Fruit fly (Drosophila melanogaster): ENCODE measurements around the gene gzl.
A peak's percentile ranks its signal among the peaks of the same experiment; 100 is the strongest.

Gene gzl

dm6 chr3R:6427619-6428378 lies 45.1 kb downstream of the gzl start (continued):
- no peak for TF ChIP-seq Dll (GFP tag; IDR thresholded peaks at IDR 0.05; ENCODE audit: partially characterized antibody)
- peak; percentile 44 to 54 for TF ChIP-seq chif (GFP tag; optimal IDR thresholded peaks at IDR 0.05)
- TF ChIP-seq p53 (GFP tag; optimal IDR thresholded peaks at IDR 0.05) = no peak
- TF ChIP-seq Dp (GFP tag; optimal IDR thresholded peaks at IDR 0.05) = no peak
- TF ChIP-seq CG10267 (tag; optimal IDR thresholded peaks at IDR 0.05) = peak; percentile 64
- TF ChIP-seq Ets97D (GFP tag; optimal IDR thresholded peaks at IDR 0.05) = no peak
- TF ChIP-seq CG13287 (GFP tag; IDR thresholded peaks at IDR 0.05; ENCODE audit: partially characterized antibody) = no peak
- TF ChIP-seq TFAM (GFP tag; optimal IDR thresholded peaks at IDR 0.05) = no peak
- peak; percentile 22 for TF ChIP-seq CG12155 (GFP tag; optimal IDR thresholded peaks at IDR 0.05)
- 0 out of 2 replicates have a peak, but pooled peaks have one; percentile 21 for TF ChIP-seq al (GFP tag; IDR thresholded peaks at IDR 0.05)
- TF ChIP-seq cad (GFP tag; optimal IDR thresholded peaks at IDR 0.05) = no peak
- no peak for TF ChIP-seq CG8765 (GFP tag; IDR thresholded peaks at IDR 0.05)
- TF ChIP-seq Dfd (GFP tag; optimal IDR thresholded peaks at IDR 0.05) = no peak
- TF ChIP-seq caup (GFP tag; optimal IDR thresholded peaks at IDR 0.05; ENCODE audit: severe bottlenecking) = peak; percentile 44
- TF ChIP-seq zen (tag; optimal IDR thresholded peaks at IDR 0.05) = no peak
- TF ChIP-seq crc (GFP tag; optimal IDR thresholded peaks at IDR 0.05) = no peak
- TF ChIP-seq HmgD (GFP tag; optimal IDR thresholded peaks at IDR 0.05) = no peak
- peak; percentile 26; the same call in 1 of the 2 replicates for TF ChIP-seq Awh (GFP tag; IDR thresholded peaks at IDR 0.05)
- TF ChIP-seq sc (optimal IDR thresholded peaks at IDR 0.05) = no peak
- peak; percentile 62 for TF ChIP-seq sc (GFP tag; optimal IDR thresholded peaks at IDR 0.05)
- no peak for TF ChIP-seq CG9932 (GFP tag; IDR thresholded peaks at IDR 0.05)
- no peak for TF ChIP-seq CG12219 (GFP tag; optimal IDR thresholded peaks at IDR 0.05)
- TF ChIP-seq Opbp (GFP tag; IDR thresholded peaks at IDR 0.05; ENCODE audit: partially characterized antibody) = no peak
- peak; percentile 45; the same call in 2 of the 4 replicates for TF ChIP-seq Gug (GFP tag; IDR thresholded peaks at IDR 0.05)
- TF ChIP-seq B-H1 (GFP tag; IDR thresholded peaks at IDR 0.05) = peak; percentile 64
- TF ChIP-seq CG10321 (GFP tag; IDR thresholded peaks at IDR 0.05) = no peak
- TF ChIP-seq ro (GFP tag; IDR thresholded peaks at IDR 0.05) = no peak; the same call in 1 of the 2 replicates
- TF ChIP-seq dpn (GFP tag; optimal IDR thresholded peaks at IDR 0.05) = peak; percentile 47 to 62
- TF ChIP-seq sima (GFP tag; optimal IDR thresholded peaks at IDR 0.05) = no peak
- peak; percentile 13 for TF ChIP-seq CG1602 (GFP tag; optimal IDR thresholded peaks at IDR 0.05)
- TF ChIP-seq Taf1 (GFP tag; IDR thresholded peaks at IDR 0.05) = 0 out of 2 replicates have a peak, but pooled peaks have one; percentile 12
- TF ChIP-seq schlank (tag; optimal IDR thresholded peaks at IDR 0.05) = no peak
- TF ChIP-seq ci (GFP tag; IDR thresholded peaks at IDR 0.05) = peak; percentile 87; the same call in 2 of the 3 replicates
- TF ChIP-seq CG4282 (GFP tag; optimal IDR thresholded peaks at IDR 0.05) = no peak
- TF ChIP-seq lmd (GFP tag; IDR thresholded peaks at IDR 0.05) = peak; percentile 54; the same call in 1 of the 2 replicates
- TF ChIP-seq fd96Cb (tag; optimal IDR thresholded peaks at IDR 0.05) = peak; percentile 68
- TF ChIP-seq stc (GFP tag; IDR thresholded peaks at IDR 0.05) = peak; percentile 69
- no peak for TF ChIP-seq CTCF (GFP tag; optimal IDR thresholded peaks at IDR 0.05)
- TF ChIP-seq CG6254 (GFP tag; optimal IDR thresholded peaks at IDR 0.05) = peak; percentile 74
- peak; percentile 78 for TF ChIP-seq CG11504 (tag; optimal IDR thresholded peaks at IDR 0.05)
- TF ChIP-seq CG3407 (GFP tag; optimal IDR thresholded peaks at IDR 0.05) = peak; percentile 99
- TF ChIP-seq CG17829 (tag; optimal IDR thresholded peaks at IDR 0.05) = peak; percentile 77
- TF ChIP-seq Hsf (GFP tag; optimal IDR thresholded peaks at IDR 0.05) = peak; percentile 66
- TF ChIP-seq CG11560 (tag; IDR thresholded peaks at IDR 0.05) = no peak
- no peak for TF ChIP-seq CG4617 (GFP tag; optimal IDR thresholded peaks at IDR 0.05; ENCODE audit: borderline replicate concordance)
- no peak for TF ChIP-seq CG18011 (GFP tag; optimal IDR thresholded peaks at IDR 0.05)
- peak; percentile 61 for TF ChIP-seq CG13424 (tag; optimal IDR thresholded peaks at IDR 0.05)
- peak; percentile 39 for TF ChIP-seq CG7372 (GFP tag; IDR thresholded peaks at IDR 0.05)
- no peak for TF ChIP-seq ERR (GFP tag; optimal IDR thresholded peaks at IDR 0.05)
- peak; percentile 59 for TF ChIP-seq CG12769 (tag; optimal IDR thresholded peaks at IDR 0.05)
- TF ChIP-seq CG8478 (optimal IDR thresholded peaks at IDR 0.05) = no peak
